Fruit fly (Drosophila melanogaster) whole organism, prepupa: ENCODE measurements around the gene sofe.

Experiments used
- Blimp-1 ChIP-seq: fragments of 200-800 bp; sonication (Bioruptor generic); optimal IDR thresholded peaks from 3 replicates; lab custom pipeline; 2017; ENCODE audit warnings: missing biosample characterization, missing genetic modification characterization, mild to moderate bottlenecking, moderate library complexity, missing genetic modification reagents
- CG10631 ChIP-seq: fragments of 200-800 bp; sonication (Bioruptor generic); optimal IDR thresholded peaks from 2 replicates; lab custom pipeline; 2016; ENCODE audit warnings: missing biosample characterization, missing genetic modification characterization
- CG11902 ChIP-seq: fragments of 200-800 bp; sonication (Bioruptor generic); optimal IDR thresholded peaks from 3 replicates; lab custom pipeline; 2016; ENCODE audit warnings: missing biosample characterization, missing genetic modification characterization
- CG15336 ChIP-seq: fragments of 200-800 bp; sonication (Bioruptor generic); IDR thresholded peaks from 2 replicates; pipeline ENCODE4 v1.3.6; 2022; ENCODE audit warnings: missing biosample characterization, missing genetic modification characterization
- CG16779 ChIP-seq: fragments of 200-800 bp; sonication (Bioruptor generic); optimal IDR thresholded peaks from 3 replicates; lab custom pipeline; 2017; ENCODE audit warnings: missing biosample characterization, mild to moderate bottlenecking, missing genetic modification characterization
- CG32006 ChIP-seq: fragments of 200-800 bp; sonication (Bioruptor generic); optimal IDR thresholded peaks from 3 replicates; lab custom pipeline; 2017; ENCODE audit warnings: missing biosample characterization, mild to moderate bottlenecking, missing genetic modification characterization
- CG3919 ChIP-seq: fragments of 200-800 bp; sonication (Bioruptor generic); optimal IDR thresholded peaks from 3 replicates; lab custom pipeline; 2016; ENCODE audit warnings: missing biosample characterization, missing genetic modification characterization
- CG6163 ChIP-seq: fragments of 200-800 bp; sonication (Bioruptor generic); IDR thresholded peaks from 3 replicates; pipeline ENCODE4 v1.3.6; 2022; ENCODE audit warnings: missing biosample characterization, missing genetic modification characterization
- CG6276 ChIP-seq: fragments of 200-800 bp; sonication (Bioruptor generic); optimal IDR thresholded peaks from 2 replicates; lab custom pipeline; 2017; ENCODE audit warnings: missing biosample characterization, mild to moderate bottlenecking, missing genetic modification characterization
- CG6792 ChIP-seq: fragments of 200-800 bp; sonication (Bioruptor generic); optimal IDR thresholded peaks from 3 replicates; lab custom pipeline; 2016; ENCODE audit warnings: missing biosample characterization, missing genetic modification characterization
- CG6808 ChIP-seq: fragments of 200-800 bp; sonication (Bioruptor generic); optimal IDR thresholded peaks from 3 replicates; lab custom pipeline; 2017; ENCODE audit warnings: missing biosample characterization, missing genetic modification characterization, mild to moderate bottlenecking, moderate library complexity, missing genetic modification reagents
- CG6854 ChIP-seq: fragments of 200-800 bp; sonication (Bioruptor generic); optimal IDR thresholded peaks from 2 replicates; lab custom pipeline; 2017; ENCODE audit warnings: missing biosample characterization, mild to moderate bottlenecking, missing genetic modification characterization
- CG8119 ChIP-seq: fragments of 200-800 bp; sonication (Bioruptor generic); IDR thresholded peaks from 3 replicates; pipeline ENCODE4 v1.3.6; 2022; ENCODE audit warnings: missing biosample characterization, missing genetic modification characterization
- CG8632 ChIP-seq: fragments of 200-800 bp; sonication (Bioruptor generic); optimal IDR thresholded peaks from 3 replicates; lab custom pipeline; 2016; ENCODE audit warnings: missing biosample characterization, missing genetic modification characterization
- CG9139 ChIP-seq: fragments of 200-800 bp; sonication (Bioruptor generic); optimal IDR thresholded peaks from 3 replicates; lab custom pipeline; 2017; ENCODE audit warnings: missing biosample characterization, mild to moderate bottlenecking, missing genetic modification characterization
- Eip78C ChIP-seq: fragments of 200-800 bp; sonication (Bioruptor generic); peaks from one replicate; lab custom pipeline; 2016; ENCODE audit warnings: missing biosample characterization, missing genetic modification characterization
- Ets96B ChIP-seq: fragments of 200-800 bp; optimal IDR thresholded peaks from 2 replicates; lab custom pipeline; 2019; ENCODE audit warnings: missing biosample characterization, mild to moderate bottlenecking, missing genetic modification characterization, moderate library complexity
- Gug ChIP-seq: fragments of 200-800 bp; sonication (Bioruptor generic); IDR thresholded peaks from 2 replicates; pipeline ENCODE4 v1.3.6; 2022; ENCODE audit warnings: missing biosample characterization, missing genetic modification characterization
- Hr4 ChIP-seq: fragments of 200-800 bp; sonication (Bioruptor generic); optimal IDR thresholded peaks from 3 replicates; lab custom pipeline; 2016; ENCODE audit warnings: missing biosample characterization, missing genetic modification characterization
- Lpt ChIP-seq: fragments of 200-800 bp; sonication (Bioruptor generic); optimal IDR thresholded peaks from 3 replicates; lab custom pipeline; 2016; ENCODE audit warnings: missing biosample characterization, missing genetic modification characterization
- Met ChIP-seq: fragments of 200-800 bp; sonication (Bioruptor generic); optimal IDR thresholded peaks from 3 replicates; lab custom pipeline; 2016; ENCODE audit warnings: missing biosample characterization, missing genetic modification characterization
- Smox ChIP-seq: fragments of 200-800 bp; sonication (Bioruptor generic); optimal IDR thresholded peaks from 3 replicates; lab custom pipeline; 2016; ENCODE audit warnings: missing biosample characterization, missing genetic modification characterization
- Sox14 ChIP-seq: fragments of 200-800 bp; sonication (Bioruptor generic); optimal IDR thresholded peaks from 3 replicates; lab custom pipeline; 2016; ENCODE audit warnings: missing biosample characterization, missing genetic modification characterization
- Sox15 ChIP-seq: fragments of 200-800 bp; sonication (Bioruptor generic); optimal IDR thresholded peaks from 3 replicates; lab custom pipeline; 2016; ENCODE audit warnings: missing biosample characterization, missing genetic modification characterization
- achi ChIP-seq: fragments of 200-800 bp; sonication (Bioruptor generic); optimal IDR thresholded peaks from 3 replicates; lab custom pipeline; 2016; ENCODE audit warnings: missing biosample characterization, missing genetic modification characterization
- acj6 ChIP-seq: fragments of 200-800 bp; sonication (Bioruptor generic); optimal IDR thresholded peaks from 3 replicates; lab custom pipeline; 2016; ENCODE audit warnings: missing biosample characterization, missing genetic modification characterization
- cyc ChIP-seq: fragments of 200-800 bp; sonication (Bioruptor generic); optimal IDR thresholded peaks from 3 replicates; lab custom pipeline; 2016; ENCODE audit warnings: missing biosample characterization, missing genetic modification characterization
- dac ChIP-seq: fragments of 200-800 bp; sonication (Bioruptor generic); optimal IDR thresholded peaks from 2 replicates; lab custom pipeline; 2017; ENCODE audit warnings: missing biosample characterization, mild to moderate bottlenecking, missing genetic modification characterization
- dsx ChIP-seq: fragments of 200-800 bp; optimal IDR thresholded peaks from 3 replicates; lab custom pipeline; 2019; ENCODE audit warnings: missing biosample characterization, mild to moderate bottlenecking, missing genetic modification characterization, moderate library complexity; ENCODE audit not compliant: poor library complexity, severe bottlenecking
- eg ChIP-seq: fragments of 200-800 bp; sonication (Bioruptor generic); IDR thresholded peaks from 3 replicates; pipeline ENCODE4 v1.3.6; 2022; ENCODE audit warnings: missing biosample characterization, missing genetic modification characterization
- fd59A ChIP-seq: fragments of 200-800 bp; sonication (Bioruptor generic); optimal IDR thresholded peaks from 2 replicates; lab custom pipeline; 2017; ENCODE audit warnings: missing biosample characterization, mild to moderate bottlenecking, missing genetic modification characterization, missing genetic modification reagents
- fkh ChIP-seq: fragments of 200-800 bp; sonication (Bioruptor generic); optimal IDR thresholded peaks from 3 replicates; lab custom pipeline; 2017; ENCODE audit warnings: missing biosample characterization, mild to moderate bottlenecking, missing genetic modification characterization, moderate library complexity
- lz ChIP-seq: fragments of 200-800 bp; sonication (Bioruptor generic); optimal IDR thresholded peaks from 3 replicates; lab custom pipeline; 2016; ENCODE audit warnings: missing biosample characterization, missing genetic modification characterization
- net ChIP-seq: fragments of 200-800 bp; sonication (Bioruptor generic); optimal IDR thresholded peaks from 3 replicates; lab custom pipeline; 2016; ENCODE audit warnings: missing biosample characterization, missing genetic modification characterization
- pdm3 ChIP-seq: fragments of 200-800 bp; sonication (Bioruptor generic); optimal IDR thresholded peaks from 3 replicates; lab custom pipeline; 2016; ENCODE audit warnings: missing biosample characterization, missing genetic modification characterization
- salr ChIP-seq, 2 experiments: fragments of 200-800 bp; sonication (Bioruptor generic); optimal IDR thresholded peaks; 3 replicates each; lab custom pipeline; 2016 to 2018; ENCODE audit warnings: missing biosample characterization in 2 of 2, missing genetic modification characterization in 2 of 2, mild to moderate bottlenecking in 1 of 2
- spab ChIP-seq: fragments of 200-800 bp; sonication (Bioruptor generic); optimal IDR thresholded peaks from 2 replicates; lab custom pipeline; 2017; ENCODE audit warnings: missing biosample characterization, mild to moderate bottlenecking, missing genetic modification characterization, missing genetic modification reagents
- ss ChIP-seq, 2 experiments: fragments of 200-800 bp; sonication (Bioruptor generic); optimal IDR thresholded peaks; 2 replicates in 1 of 2; 3 replicates in 1 of 2; lab custom pipeline; 2017 to 2018; ENCODE audit warnings: mild to moderate bottlenecking in 2 of 2, missing biosample characterization in 2 of 2, missing genetic modification characterization in 2 of 2, moderate library complexity in 1 of 2
- topi ChIP-seq: fragments of 200-800 bp; sonication (Bioruptor generic); optimal IDR thresholded peaks from 3 replicates; lab custom pipeline; 2016; ENCODE audit warnings: missing biosample characterization, missing genetic modification characterization

Gene sofe

dm6 chrX:10822096-10822495 is 35.1 kb downstream of the sofe start:
- TF ChIP-seq fkh (peak; percentile 28), eg (GFP tag; lab: Robert Waterston, UW) (no peak)

dm6 chrX:10820741-10821140 is 36.5 kb downstream of the sofe start:
- TF ChIP-seq net (GFP tag; lab: Kevin White, UChicago) = no peak
- peak in 1 of 2 experiments; percentile 73 for TF ChIP-seq ss (GFP tag; optimal IDR thresholded peaks at IDR 0.05; lab: Kevin White, UChicago)
- TF ChIP-seq dsx (GFP tag; lab: Kevin White, UChicago) = peak; percentile 88
- no peak for TF ChIP-seq Sox14 (GFP tag; lab: Kevin White, UChicago)
- TF ChIP-seq acj6 (GFP tag; lab: Kevin White, UChicago) = no peak
- TF ChIP-seq pdm3 (GFP tag; lab: Kevin White, UChicago) = no peak

dm6 chrX:10816856-10817255 is 40.4 kb downstream of the sofe start:
- no peak for TF ChIP-seq Smox (GFP tag; lab: Kevin White, UChicago)
- no peak for TF ChIP-seq achi
- TF ChIP-seq pdm3 (GFP tag; lab: Kevin White, UChicago) = no peak
- no peak for TF ChIP-seq CG8632 (GFP tag; lab: Kevin White, UChicago)
- no peak for TF ChIP-seq CG6276 (GFP tag; lab: Kevin White, UChicago)
- TF ChIP-seq CG9139 (GFP tag; lab: Kevin White, UChicago) = no peak
- no peak for TF ChIP-seq salr (GFP tag; optimal IDR thresholded peaks at IDR 0.05; lab: Kevin White, UChicago)

dm6 chrX:10815511-10816080 is 41.6 kb downstream of the sofe start:
- TF ChIP-seq eg (GFP tag; lab: Robert Waterston, UW) (0 out of 3 replicates have a peak, but pooled peaks have one; percentile 19), fkh (peak; percentile 30), CG6276 (GFP tag; lab: Kevin White, UChicago) (no peak), Eip78C (peak; percentile 55), CG6854 (peak; percentile 15)

dm6 chrX:10814832-10815372 is 42.3 kb downstream of the sofe start:
- no peak for TF ChIP-seq CG10631
- no peak for TF ChIP-seq CG16779 (tag; lab: Kevin White, UChicago)
- TF ChIP-seq Sox14 (GFP tag; lab: Kevin White, UChicago) = no peak
- no peak for TF ChIP-seq CG6854
- no peak for TF ChIP-seq CG11902 (GFP tag; lab: Kevin White, UChicago)
- TF ChIP-seq Met (GFP tag; lab: Kevin White, UChicago) = no peak
- TF ChIP-seq dsx (GFP tag; lab: Kevin White, UChicago) = no peak

- TF ChIP-seq CG6808 (GFP tag; lab: Kevin White, UChicago) (no peak), net (GFP tag; lab: Kevin White, UChicago) (no peak), Sox15 (no peak), Ets96B (tag; lab: Kevin White, UChicago) (no peak), CG32006 (GFP tag; lab: Kevin White, UChicago) (peak; percentile 3), Hr4 (no peak), Gug (GFP tag; lab: Robert Waterston, UW) (no peak), dac (GFP tag; lab: Kevin White, UChicago) (peak; percentile 8), CG8632 (GFP tag; lab: Kevin White, UChicago) (no peak), CG3919 (GFP tag; lab: Kevin White, UChicago) (no peak), fkh (peak; percentile 71), pdm3 (GFP tag; lab: Kevin White, UChicago) (no peak), eg (GFP tag; lab: Robert Waterston, UW) (peak; percentile 71), CG6163 (GFP tag; lab: Robert Waterston, UW) (peak; percentile 69), lz (GFP tag; lab: Kevin White, UChicago) (no peak), cyc (GFP tag; lab: Kevin White, UChicago) (no peak), CG15336 (GFP tag; lab: Robert Waterston, UW) (peak; percentile 53; the same call in 1 of the 2 replicates), fd59A (GFP tag; lab: Kevin White, UChicago) (no peak), Eip78C (peak; percentile 41), Lpt (GFP tag; lab: Kevin White, UChicago) (no peak), ss (GFP tag; optimal IDR thresholded peaks at IDR 0.05; lab: Kevin White, UChicago) (no peak), CG11902 (GFP tag; lab: Kevin White, UChicago) (no peak), CG6792 (no peak), spab (no peak), Blimp-1 (GFP tag; lab: Kevin White, UChicago) (peak; percentile 1), CG16779 (tag; lab: Kevin White, UChicago) (no peak), topi (GFP tag; lab: Kevin White, UChicago) (no peak), CG8119 (GFP tag; lab: Robert Waterston, UW) (peak; percentile 61)
Observed at dm6 chrX:10814113-10814512, 43.1 kb downstream of the sofe start.
